Worm (Caenorhabditis elegans) whole organism, L1 larva: Measurements from ENCODE around the gene gst-12.

ENCODE experiments used
- ceh-82 ChIP-seq, 3 experiments: fragments of 150-350 bp in 1 of 3; sonication (generic microtip) in 2 of 3; optimal IDR thresholded peaks; 2 replicates each; lab custom pipeline; 2014 to 2017; ENCODE audit warnings: missing biosample characterization in 3 of 3, missing genetic modification characterization in 3 of 3
- fos-1 ChIP-seq: fragments of 150-350 bp; optimal IDR thresholded peaks from 2 replicates; lab custom pipeline; 2014; ENCODE audit warnings: missing biosample characterization, missing genetic modification characterization
- hlh-4 ChIP-seq: sonication (generic microtip); optimal IDR thresholded peaks from 2 replicates; lab custom pipeline; 2016; ENCODE audit warnings: mild to moderate bottlenecking, missing genetic modification characterization, missing compliant biosample characterization
- lin-13 ChIP-seq: fragments of 150-350 bp; optimal IDR thresholded peaks from 2 replicates; lab custom pipeline; 2014; ENCODE audit warnings: missing biosample characterization, missing genetic modification reagents, missing genetic modification characterization
- lin-15B ChIP-seq: fragments of 150-350 bp; sonication (generic microtip); optimal IDR thresholded peaks from 3 replicates; lab custom pipeline; 2014; ENCODE audit warnings: missing biosample characterization, missing genetic modification characterization
- nhr-90 ChIP-seq: sonication (generic microtip); optimal IDR thresholded peaks from 2 replicates; lab custom pipeline; 2016; ENCODE audit warnings: mild to moderate bottlenecking, missing genetic modification characterization, missing compliant biosample characterization; ENCODE audit not compliant: poor library complexity
- pag-3 ChIP-seq: sonication (generic microtip); optimal IDR thresholded peaks from 2 replicates; lab custom pipeline; 2017; ENCODE audit warnings: missing genetic modification characterization, mild to moderate bottlenecking, missing compliant biosample characterization, antibody characterized with exemption, borderline replicate concordance; ENCODE audit not compliant: insufficient read depth
- pqm-1 ChIP-seq: sonication (generic microtip); optimal IDR thresholded peaks from 3 replicates; lab custom pipeline; 2017; ENCODE audit warnings: missing biosample characterization, missing genetic modification characterization
- snpc-4 ChIP-seq: fragments of 150-350 bp; optimal IDR thresholded peaks from 2 replicates; lab custom pipeline; 2014; ENCODE audit warnings: missing biosample characterization, missing genetic modification characterization
- sup-37 ChIP-seq: fragments of 200-800 bp; sonication (Bioruptor generic); optimal IDR thresholded peaks from 2 replicates; lab custom pipeline; 2018; ENCODE audit warnings: mild to moderate bottlenecking, missing genetic modification characterization, missing compliant biosample characterization
- unc-62 ChIP-seq: fragments of 150-350 bp; optimal IDR thresholded peaks from 2 replicates; lab custom pipeline; 2014; ENCODE audit warnings: missing biosample characterization, missing genetic modification reagents, missing genetic modification characterization

DNA sequence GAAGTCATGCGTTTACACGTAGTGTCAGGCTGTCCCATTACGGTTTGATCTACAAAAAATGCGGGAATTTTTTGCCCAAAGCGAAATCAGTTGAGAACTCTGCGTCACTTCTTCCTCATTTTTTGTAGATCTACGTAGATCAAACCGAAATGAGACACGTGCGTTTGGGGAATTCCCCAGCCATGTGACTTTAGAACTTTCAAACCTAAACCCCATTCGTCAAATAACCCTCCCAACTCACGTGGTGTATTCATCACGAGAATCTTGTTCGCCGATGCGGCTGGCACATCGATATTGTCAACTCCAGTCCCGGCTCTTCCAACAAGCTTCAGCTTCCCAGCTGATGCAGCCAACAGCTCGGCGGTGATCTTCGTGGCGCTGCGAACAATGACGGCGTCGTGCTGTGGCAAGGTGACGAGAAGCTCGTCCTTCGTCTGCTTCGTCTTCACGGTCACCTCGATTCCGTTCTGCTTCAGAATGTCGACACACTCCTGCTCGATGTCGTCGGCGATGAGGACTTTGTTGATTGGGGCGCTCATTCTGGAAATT lies 20.2 kb upstream of the gst-12 start, which contains the start of gene phdh-1:
- TF ChIP-seq lin-13 (GFP tag; lab: Kevin White, UChicago) (no peak), snpc-4 (tag; lab: Kevin White, UChicago) (no peak), sup-37 (GFP tag; lab: Kevin White, UChicago) (no peak), pqm-1 (tag; lab: Kevin White, UChicago) (no peak), hlh-4 (no peak), fos-1 (no peak), unc-62 (GFP tag; lab: Kevin White, UChicago) (no peak), ceh-82 (tag; optimal IDR thresholded peaks at IDR 0.05; lab: Kevin White, UChicago) (no peak), pag-3 (tag; lab: Kevin White, UChicago) (no peak), nhr-90 (tag; lab: Kevin White, UChicago) (no peak), lin-15B (no peak)
